Worm (Caenorhabditis elegans): ENCODE results near the gene srh-34.

ce11 chrV:483289-483795 is 36.9 kb upstream of the srh-34 start, which contains the start of gene nhr-130:
- TF ChIP-seq lin-13 (tag; optimal IDR thresholded peaks at IDR 0.05) (no peak), ztf-11 (tag; optimal IDR thresholded peaks at IDR 0.05) (no peak), nhr-76 (tag; optimal IDR thresholded peaks at IDR 0.05) (no peak), mab-5 (tag; optimal IDR thresholded peaks at IDR 0.05) (no peak), bed-3 (GFP tag; optimal IDR thresholded peaks at IDR 0.05) (no peak), snpc-4 (tag; optimal IDR thresholded peaks at IDR 0.05) (no peak), lsy-2 (tag; optimal IDR thresholded peaks at IDR 0.05) (no peak), unc-120 (tag; optimal IDR thresholded peaks at IDR 0.05; ENCODE audit: poor library complexity, severe bottlenecking) (no peak), elt-3 (tag; optimal IDR thresholded peaks at IDR 0.05) (no peak), flh-1 (GFP tag; optimal IDR thresholded peaks at IDR 0.05) (no peak), blmp-1 (tag; optimal IDR thresholded peaks at IDR 0.05) (no peak), lin-32 (GFP tag; optimal IDR thresholded peaks at IDR 0.05) (no peak), unc-39 (tag; optimal IDR thresholded peaks at IDR 0.05) (no peak)

All from whole organism, mixed stage, embryonic.